Worm (Caenorhabditis elegans) whole organism, L4 larva: Measurements from ENCODE around the gene Y25C1A.8.
A peak's percentile ranks its signal among the peaks of the same experiment; 100 is the strongest.

Experiments used
- D1046.2 ChIP-seq: fragments of 200-800 bp; sonication (Bioruptor generic); IDR thresholded peaks from 2 replicates; pipeline ENCODE4 v1.3.6; 2022; ENCODE audit warnings: missing genetic modification characterization, missing compliant biosample characterization
- F49E8.2 ChIP-seq: sonication (generic microtip); optimal IDR thresholded peaks from 2 replicates; lab custom pipeline; 2016; ENCODE audit warnings: missing compliant biosample characterization, mild to moderate bottlenecking, missing genetic modification characterization, borderline replicate concordance
- T26A8.4 ChIP-seq: fragments of 200-800 bp; sonication (Bioruptor generic); IDR thresholded peaks from 2 replicates; pipeline ENCODE4 v1.3.6; 2022; ENCODE audit warnings: missing genetic modification characterization, missing compliant biosample characterization
- ZK337.2 ChIP-seq: fragments of 200-800 bp; sonication (Bioruptor generic); IDR thresholded peaks from 2 replicates; pipeline ENCODE4 v1.3.6; 2022; ENCODE audit warnings: missing genetic modification reagents, missing genetic modification characterization, missing compliant biosample characterization
- arid-1 ChIP-seq: fragments of 200-800 bp; sonication (Bioruptor generic); conservative IDR thresholded peaks from 2 replicates; pipeline ENCODE4 v1.3.6; 2022; ENCODE audit warnings: missing genetic modification reagents, missing genetic modification characterization, missing compliant biosample characterization
- ceh-62 ChIP-seq: sonication (generic microtip); optimal IDR thresholded peaks from 2 replicates; lab custom pipeline; 2017; ENCODE audit warnings: missing biosample characterization, missing genetic modification characterization
- daf-19 ChIP-seq: fragments of 200-800 bp; sonication (Bioruptor generic); conservative IDR thresholded peaks from 2 replicates; pipeline ENCODE4 v1.3.6; 2022; ENCODE audit warnings: missing genetic modification characterization, missing compliant biosample characterization
- daf-8 ChIP-seq: fragments of 200-800 bp; sonication (Bioruptor generic); IDR thresholded peaks from 2 replicates; pipeline ENCODE4 v1.3.6; 2022; ENCODE audit warnings: missing genetic modification characterization, missing compliant biosample characterization
- dmd-6 ChIP-seq: fragments of 200-800 bp; sonication (Bioruptor generic); IDR thresholded peaks from 2 replicates; pipeline ENCODE4 v1.3.6; 2022; ENCODE audit warnings: missing genetic modification reagents, missing genetic modification characterization, missing compliant biosample characterization
- dmd-9 ChIP-seq: fragments of 200-800 bp; sonication (Bioruptor generic); IDR thresholded peaks from 2 replicates; pipeline ENCODE4 v1.3.6; 2022; ENCODE audit warnings: missing genetic modification reagents, missing genetic modification characterization, missing compliant biosample characterization
- duxl-1 ChIP-seq: sonication (generic microtip); optimal IDR thresholded peaks from 2 replicates; lab custom pipeline; 2016; ENCODE audit warnings: mild to moderate bottlenecking, missing genetic modification characterization, moderate library complexity, missing compliant biosample characterization; ENCODE audit not compliant: poor library complexity
- egl-43 ChIP-seq: fragments of 200-800 bp; sonication (Bioruptor generic); IDR thresholded peaks from 2 replicates; pipeline ENCODE4 v1.3.6; 2022; ENCODE audit warnings: missing genetic modification reagents, missing genetic modification characterization, missing compliant biosample characterization
- hif-1 ChIP-seq, 2 experiments: sonication (generic microtip); optimal IDR thresholded peaks; 2 replicates each; lab custom pipeline; 2016 to 2017; ENCODE audit warnings: missing compliant biosample characterization in 2 of 2, missing genetic modification characterization in 2 of 2, missing genetic modification reagents in 2 of 2, missing genotype in 2 of 2, mild to moderate bottlenecking in 1 of 2
- hlh-11 ChIP-seq: fragments of 200-800 bp; sonication (Bioruptor generic); optimal IDR thresholded peaks from 2 replicates; lab custom pipeline; 2018; ENCODE audit warnings: mild to moderate bottlenecking, missing genetic modification characterization, missing compliant biosample characterization
- hlh-30 ChIP-seq: sonication (generic microtip); optimal IDR thresholded peaks from 2 replicates; lab custom pipeline; 2017; ENCODE audit warnings: antibody characterized with exemption, mild to moderate bottlenecking, missing genetic modification characterization, missing compliant biosample characterization; ENCODE audit not compliant: insufficient read depth
- hmg-1.1 ChIP-seq: fragments of 200-800 bp; sonication (Bioruptor generic); IDR thresholded peaks from 2 replicates; pipeline ENCODE4 v1.3.6; 2022; ENCODE audit warnings: missing genetic modification reagents, missing genetic modification characterization, missing compliant biosample characterization
- lim-7 ChIP-seq: fragments of 200-800 bp; sonication (Bioruptor generic); IDR thresholded peaks from 2 replicates; pipeline ENCODE4 v1.3.6; 2022; ENCODE audit warnings: missing genetic modification characterization, missing compliant biosample characterization
- lin-1 ChIP-seq: fragments of 200-800 bp; sonication (Bioruptor generic); IDR thresholded peaks from 2 replicates; pipeline ENCODE4 v1.3.6; 2022; ENCODE audit warnings: missing genetic modification reagents, missing genetic modification characterization, missing compliant biosample characterization
- lin-13 ChIP-seq: fragments of 150-350 bp; optimal IDR thresholded peaks from 2 replicates; lab custom pipeline; 2014; ENCODE audit warnings: missing biosample characterization, missing genetic modification reagents, missing genetic modification characterization
- lin-15B ChIP-seq: fragments of 150-350 bp; sonication (generic microtip); optimal IDR thresholded peaks from 3 replicates; lab custom pipeline; 2014; ENCODE audit warnings: missing biosample characterization, missing genetic modification characterization
- lir-3 ChIP-seq: sonication (generic microtip); optimal IDR thresholded peaks from 2 replicates; lab custom pipeline; 2016; ENCODE audit warnings: mild to moderate bottlenecking, missing genetic modification characterization, missing compliant biosample characterization
- madf-9 ChIP-seq: fragments of 200-800 bp; sonication (Bioruptor generic); conservative IDR thresholded peaks from 2 replicates; pipeline ENCODE4 v1.3.6; 2022; ENCODE audit warnings: missing genetic modification reagents, missing genetic modification characterization, missing compliant biosample characterization
- mdl-1 ChIP-seq, 2 experiments: fragments of 150-350 bp in 1 of 2; sonication (generic microtip) in 1 of 2; optimal IDR thresholded peaks; 2 replicates each; lab custom pipeline; 2014 to 2017; ENCODE audit warnings: missing biosample characterization in 2 of 2, missing genetic modification characterization in 2 of 2
- mdt-29 ChIP-seq: fragments of 200-800 bp; sonication (Bioruptor generic); IDR thresholded peaks from 2 replicates; pipeline ENCODE4 v1.3.6; 2022; ENCODE audit warnings: missing genetic modification reagents, missing genetic modification characterization, missing compliant biosample characterization
- mes-2 ChIP-seq: sonication (generic microtip); optimal IDR thresholded peaks from 2 replicates; lab custom pipeline; 2016; ENCODE audit warnings: missing genotype, mild to moderate bottlenecking, missing genetic modification characterization, missing compliant biosample characterization; ENCODE audit not compliant: poor library complexity, severe bottlenecking
- mxl-3 ChIP-seq: fragments of 200-800 bp; sonication (Bioruptor generic); optimal IDR thresholded peaks from 2 replicates; lab custom pipeline; 2018; ENCODE audit warnings: mild to moderate bottlenecking, missing genetic modification characterization, missing compliant biosample characterization
- nhr-102 ChIP-seq: sonication (generic microtip); optimal IDR thresholded peaks from 2 replicates; lab custom pipeline; 2016; ENCODE audit warnings: mild to moderate bottlenecking, missing genetic modification characterization, moderate library complexity, missing compliant biosample characterization
- nhr-237 ChIP-seq: sonication (generic microtip); optimal IDR thresholded peaks from 2 replicates; lab custom pipeline; 2017; ENCODE audit warnings: missing biosample characterization, missing genetic modification characterization
- nhr-28 ChIP-seq: fragments of 150-350 bp; optimal IDR thresholded peaks from 2 replicates; lab custom pipeline; 2014; ENCODE audit warnings: missing biosample characterization, missing genetic modification characterization
- nhr-77 ChIP-seq: fragments of 150-350 bp; optimal IDR thresholded peaks from 2 replicates; lab custom pipeline; 2014; ENCODE audit warnings: missing biosample characterization, missing genetic modification characterization
- pha-4 ChIP-seq, 2 experiments: fragments of 150-350 bp in 1 of 2; fragments of 200-800 bp in 1 of 2; sonication (Bioruptor generic) in 1 of 2; IDR thresholded peaks in 1 of 2; optimal IDR thresholded peaks in 1 of 2; 2 replicates each; pipeline versions ENCODE4 v1.3.6 to Lab custom; 2014 to 2022; ENCODE audit warnings: missing genetic modification characterization in 2 of 2, missing genetic modification reagents in 2 of 2, missing biosample characterization in 1 of 2, missing compliant biosample characterization in 1 of 2
- php-3 ChIP-seq: fragments of 200-800 bp; sonication (Bioruptor generic); IDR thresholded peaks from 2 replicates; pipeline ENCODE4 v1.3.6; 2022; ENCODE audit warnings: missing genetic modification reagents, missing genetic modification characterization, missing compliant biosample characterization
- pqm-1 ChIP-seq: sonication (generic microtip); optimal IDR thresholded peaks from 2 replicates; lab custom pipeline; 2017; ENCODE audit warnings: missing biosample characterization, missing genetic modification characterization
- rbr-2 ChIP-seq: sonication (generic microtip); optimal IDR thresholded peaks from 2 replicates; lab custom pipeline; 2016; ENCODE audit warnings: missing genotype, missing genetic modification characterization, missing compliant biosample characterization
- set-16 ChIP-seq: fragments of 200-800 bp; sonication (Bioruptor generic); IDR thresholded peaks from 2 replicates; pipeline ENCODE4 v1.3.6; 2022; ENCODE audit warnings: missing genetic modification reagents, missing genetic modification characterization, missing compliant biosample characterization
- skn-1 ChIP-seq: fragments of 150-350 bp; optimal IDR thresholded peaks from 2 replicates; lab custom pipeline; 2014; ENCODE audit warnings: missing biosample characterization, missing genetic modification characterization
- snpc-4 ChIP-seq: fragments of 150-350 bp; optimal IDR thresholded peaks from 2 replicates; lab custom pipeline; 2014; ENCODE audit warnings: missing biosample characterization, missing genetic modification characterization
- spr-1 ChIP-seq: sonication (generic microtip); optimal IDR thresholded peaks from 2 replicates; lab custom pipeline; 2016; ENCODE audit warnings: mild to moderate bottlenecking, missing genetic modification characterization, missing compliant biosample characterization
- spr-3 ChIP-seq: fragments of 200-800 bp; sonication (Bioruptor generic); optimal IDR thresholded peaks from 2 replicates; lab custom pipeline; 2018; ENCODE audit warnings: mild to moderate bottlenecking, missing genetic modification characterization, missing compliant biosample characterization
- tag-97 ChIP-seq: fragments of 200-800 bp; sonication (Bioruptor generic); IDR thresholded peaks from 2 replicates; pipeline ENCODE4 v1.3.6; 2022; ENCODE audit warnings: missing genetic modification characterization, missing compliant biosample characterization
- tra-1 ChIP-seq: fragments of 200-800 bp; sonication (Bioruptor generic); IDR thresholded peaks from 2 replicates; pipeline ENCODE4 v1.3.6; 2022; ENCODE audit warnings: missing genetic modification reagents, missing genetic modification characterization, missing compliant biosample characterization
- unc-62 ChIP-seq, 3 experiments: fragments of 150-350 bp in 1 of 3; sonication (generic microtip); optimal IDR thresholded peaks in 2 of 3; peaks in 1 of 3; 1 replicate in 1 of 3; 2 replicates in 2 of 3; lab custom pipeline; 2014 to 2017; ENCODE audit warnings: missing biosample characterization in 3 of 3, missing genetic modification characterization in 3 of 3, missing genetic modification reagents in 3 of 3, missing genotype in 1 of 3
- zfp-2 ChIP-seq: sonication (generic microtip); optimal IDR thresholded peaks from 2 replicates; lab custom pipeline; 2016; ENCODE audit warnings: mild to moderate bottlenecking, missing genetic modification characterization, missing compliant biosample characterization

Gene Y25C1A.8

DNA sequence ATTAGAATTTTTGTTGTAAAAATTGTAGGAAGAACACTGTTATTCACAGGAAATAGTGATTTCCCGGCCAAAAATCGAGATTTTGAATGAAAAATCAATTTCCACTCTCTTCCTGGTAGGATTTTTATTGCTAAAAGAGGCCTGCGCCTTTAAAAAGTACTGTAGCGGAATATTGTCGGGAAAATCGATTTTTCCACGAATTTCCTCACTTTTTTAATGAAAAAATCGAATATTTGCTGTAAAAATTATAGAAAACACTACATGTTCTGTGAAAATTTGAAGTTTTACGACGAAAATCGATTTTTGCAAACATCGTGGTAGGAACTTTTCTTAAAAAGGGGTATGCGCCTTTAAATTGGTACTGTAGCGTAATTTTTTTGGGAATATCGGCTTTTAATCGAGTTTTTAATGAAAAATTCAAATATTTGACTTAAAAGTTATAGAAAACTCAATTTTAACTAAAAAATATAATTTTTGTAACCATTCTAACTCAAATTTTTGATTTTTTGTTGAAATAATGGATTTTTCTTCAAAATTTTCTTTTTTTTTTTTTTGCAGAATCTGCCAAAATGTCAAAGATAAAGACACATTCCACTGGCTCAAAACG is 20.4 kb downstream of the Y25C1A.8 start, which contains the start of gene lin-8:
TSS of gene lin-8 (plus strand) at position 557 of the 607 bp plus-strand sequence.
- TF ChIP-seq F49E8.2 (tag; lab: Kevin White, UChicago) (peak; percentile 59), lin-15B (no peak)

DNA sequence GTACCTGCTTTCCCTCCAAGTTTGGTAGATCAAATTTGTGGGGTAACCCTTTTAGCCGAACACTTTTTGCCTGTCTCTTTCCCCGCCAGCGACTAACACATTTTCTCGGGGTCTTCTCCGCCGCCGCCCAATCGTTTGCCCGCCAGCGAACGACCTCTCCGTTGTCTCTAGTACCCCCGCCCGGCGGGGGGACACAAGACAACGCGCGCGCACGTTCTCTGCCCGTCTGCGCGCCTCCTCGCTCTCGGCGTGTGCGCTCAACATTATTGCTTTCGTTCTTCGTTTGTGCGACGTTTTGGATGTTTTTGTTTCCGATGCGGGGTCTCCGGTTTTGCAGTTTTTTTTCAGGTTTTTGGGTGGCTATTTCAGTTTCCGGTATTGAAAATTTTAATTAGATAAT is 21.2 kb downstream of the Y25C1A.8 start:
- TF ChIP-seq hlh-30 (peak; percentile 74), hif-1 (tag; optimal IDR thresholded peaks at IDR 0.05; lab: Kevin White, UChicago) (peak in 1 of 2 experiments; percentile 5), dmd-6 (GFP tag; lab: Robert Waterston, UW) (peak; percentile 12; the same call in 1 of the 2 replicates), duxl-1 (tag; lab: Kevin White, UChicago) (no peak), mdl-1 (tag; optimal IDR thresholded peaks at IDR 0.05; lab: Kevin White, UChicago) (peak in 1 of 2 experiments; percentile 51), daf-8 (GFP tag; lab: Robert Waterston, UW) (no peak), php-3 (no peak), snpc-4 (tag; lab: Kevin White, UChicago) (no peak), hmg-1.1 (GFP tag; lab: Robert Waterston, UW) (peak; percentile 75), lin-13 (GFP tag; lab: Kevin White, UChicago) (peak; percentile 46), mxl-3 (GFP tag; lab: Kevin White, UChicago) (peak; percentile 33), madf-9 (GFP tag; lab: Robert Waterston, UW) (0 out of 2 replicates have a peak, but pooled peaks have one; percentile 19), hlh-11 (tag; lab: Kevin White, UChicago) (peak; percentile 31), egl-43 (GFP tag; lab: Robert Waterston, UW) (peak; percentile 50; the same call in 1 of the 2 replicates), mes-2 (tag; lab: Kevin White, UChicago) (peak; percentile 16), nhr-102 (tag; lab: Kevin White, UChicago) (no peak), spr-1 (tag; lab: Kevin White, UChicago) (peak; percentile 14), spr-3 (GFP tag; lab: Kevin White, UChicago) (no peak), rbr-2 (tag; lab: Kevin White, UChicago) (peak; percentile 49), nhr-28 (tag; lab: Kevin White, UChicago) (peak; percentile 5), set-16 (GFP tag; lab: Robert Waterston, UW) (peak; percentile 94)

ce11 chrII:3054622-3055021 is 22.1 kb downstream of the Y25C1A.8 start:
- TF ChIP-seq arid-1 (GFP tag; lab: Robert Waterston, UW) (no peak), ZK337.2 (GFP tag; lab: Robert Waterston, UW) (no peak), daf-19 (GFP tag; lab: Robert Waterston, UW) (no peak), dmd-9 (no peak), hlh-11 (tag; lab: Kevin White, UChicago) (peak; percentile 33), hmg-1.1 (GFP tag; lab: Robert Waterston, UW) (peak; percentile 68; the same call in 1 of the 2 replicates), nhr-102 (tag; lab: Kevin White, UChicago) (no peak), lim-7 (GFP tag; lab: Robert Waterston, UW) (no peak), D1046.2 (no peak), nhr-237 (tag; lab: Kevin White, UChicago) (no peak), set-16 (GFP tag; lab: Robert Waterston, UW) (peak; percentile 85), tra-1 (no peak), pha-4 (GFP tag; IDR thresholded peaks at IDR 0.05; lab: Robert Waterston, UW) (0 out of 2 replicates have a peak, but pooled peaks have one; percentile 5), pha-4 (tag; optimal IDR thresholded peaks at IDR 0.05; lab: Kevin White, UChicago) (no peak), mdl-1 (tag; optimal IDR thresholded peaks at IDR 0.05; lab: Kevin White, UChicago) (no peak), zfp-2 (tag; lab: Kevin White, UChicago) (no peak), tag-97 (GFP tag; lab: Robert Waterston, UW) (no peak), pqm-1 (tag; lab: Kevin White, UChicago) (no peak), nhr-77 (tag; lab: Kevin White, UChicago) (no peak), skn-1 (tag; lab: Kevin White, UChicago) (no peak), mdt-29 (GFP tag; lab: Robert Waterston, UW) (no peak), ceh-62 (tag; lab: Kevin White, UChicago) (no peak), lir-3 (tag; lab: Kevin White, UChicago) (no peak), hif-1 (tag; optimal IDR thresholded peaks at IDR 0.05; lab: Kevin White, UChicago) (peak in 1 of 2 experiments; percentile 17), T26A8.4 (GFP tag; lab: Robert Waterston, UW) (no peak), spr-3 (GFP tag; lab: Kevin White, UChicago) (no peak), unc-62 (GFP tag; optimal IDR thresholded peaks at IDR 0.05 in 1 of 2; lab: Kevin White, UChicago) (no peak), unc-62 (tag; optimal IDR thresholded peaks at IDR 0.05; lab: Kevin White, UChicago) (no peak), mes-2 (tag; lab: Kevin White, UChicago) (peak; percentile 30), nhr-28 (tag; lab: Kevin White, UChicago) (peak; percentile 40), lin-1 (no peak)
